Worm (Caenorhabditis elegans) whole organism, mixed stage, embryonic: Measurements from ENCODE around the gene pygo-1.

Source experiments
- blmp-1 ChIP-seq: fragments of 150-350 bp; optimal IDR thresholded peaks from 2 replicates; lab custom pipeline; 2014; ENCODE audit warnings: missing biosample characterization, missing genetic modification characterization
- flh-1 ChIP-seq: fragments of 200-800 bp; sonication (Bioruptor generic); optimal IDR thresholded peaks from 2 replicates; lab custom pipeline; 2018; ENCODE audit warnings: mild to moderate bottlenecking, missing genetic modification characterization, moderate library complexity, missing compliant biosample characterization
- mep-1 ChIP-seq: fragments of 150-350 bp; optimal IDR thresholded peaks from 2 replicates; lab custom pipeline; 2017; ENCODE audit warnings: missing biosample characterization, missing genetic modification reagents, missing genetic modification characterization, inconsistent platforms
- nhr-2 ChIP-seq: fragments of 150-350 bp; optimal IDR thresholded peaks from 2 replicates; lab custom pipeline; 2014; ENCODE audit warnings: missing biosample characterization, missing genetic modification characterization
- nhr-237 ChIP-seq: fragments of 150-350 bp; optimal IDR thresholded peaks from 2 replicates; lab custom pipeline; 2014; ENCODE audit warnings: missing biosample characterization, missing genetic modification characterization
- nhr-28 ChIP-seq: fragments of 150-350 bp; optimal IDR thresholded peaks from 2 replicates; lab custom pipeline; 2014; ENCODE audit warnings: missing biosample characterization, missing genetic modification characterization
- pha-4 ChIP-seq: fragments of 150-350 bp; optimal IDR thresholded peaks from 2 replicates; lab custom pipeline; 2018; ENCODE audit warnings: missing biosample characterization, missing genetic modification reagents, missing genetic modification characterization
- unc-39 ChIP-seq: fragments of 150-350 bp; optimal IDR thresholded peaks from 2 replicates; lab custom pipeline; 2014; ENCODE audit warnings: missing biosample characterization, missing genetic modification characterization
- unc-62 ChIP-seq: fragments of 150-350 bp; optimal IDR thresholded peaks from 2 replicates; lab custom pipeline; 2014; ENCODE audit warnings: missing biosample characterization, missing genetic modification reagents, missing genetic modification characterization

ce11 chrIV:5131781-5132180 is 48.7 kb downstream of the pygo-1 start:
- TF ChIP-seq unc-62 (no peak), mep-1 (tag; lab: Kevin White, UChicago) (no peak), nhr-2 (tag; lab: Kevin White, UChicago) (no peak), flh-1 (GFP tag; lab: Kevin White, UChicago) (no peak), nhr-28 (no peak), blmp-1 (tag; lab: Kevin White, UChicago) (no peak), nhr-237 (tag; lab: Kevin White, UChicago) (no peak), pha-4 (tag; lab: Kevin White, UChicago) (no peak), unc-39 (tag; lab: Kevin White, UChicago) (no peak)
